Fruit fly (Drosophila melanogaster) whole organism, embryonic: ENCODE data around the gene CG34001.

Experiments
- Asciz ChIP-seq: fragments of 200-800 bp; sonication (Bioruptor generic); optimal IDR thresholded peaks from 2 replicates; lab custom pipeline; 2017; ENCODE audit warnings: missing biosample characterization, mild to moderate bottlenecking, missing genetic modification characterization, missing genetic modification reagents
- Atf6 ChIP-seq: fragments of 200-800 bp; sonication (Bioruptor generic); IDR thresholded peaks from 2 replicates; pipeline ENCODE4 v1.3.6; 2022; ENCODE audit warnings: missing biosample characterization, missing genetic modification characterization
- BtbVII ChIP-seq: fragments of 200-800 bp; sonication (Bioruptor generic); optimal IDR thresholded peaks from 3 replicates; lab custom pipeline; 2017; ENCODE audit warnings: missing biosample characterization, mild to moderate bottlenecking, missing genetic modification characterization
- C15 ChIP-seq: fragments of 200-800 bp; sonication (Bioruptor generic); IDR thresholded peaks from 3 replicates; pipeline ENCODE4 v1.3.6; 2022; ENCODE audit warnings: missing biosample characterization, missing genetic modification characterization
- CG10654 ChIP-seq: fragments of 200-800 bp; sonication (Bioruptor generic); optimal IDR thresholded peaks from 2 replicates; lab custom pipeline; 2016; ENCODE audit warnings: missing biosample characterization, missing genetic modification characterization
- CG11247 ChIP-seq: fragments of 200-800 bp; sonication (Bioruptor generic); IDR thresholded peaks from 2 replicates; pipeline ENCODE4 v1.3.6; 2022; ENCODE audit warnings: missing biosample characterization, missing genetic modification characterization
- CG11696 ChIP-seq: fragments of 200-800 bp; sonication (Bioruptor generic); IDR thresholded peaks from 2 replicates; pipeline ENCODE4 v1.3.6; 2022; ENCODE audit warnings: missing biosample characterization, missing genetic modification characterization
- CG12071 ChIP-seq: fragments of 200-800 bp; sonication (Bioruptor generic); optimal IDR thresholded peaks from 3 replicates; lab custom pipeline; 2018; ENCODE audit warnings: missing biosample characterization, mild to moderate bottlenecking, missing genetic modification characterization
- CG12236 ChIP-seq: fragments of 200-800 bp; sonication (Bioruptor generic); optimal IDR thresholded peaks from 2 replicates; lab custom pipeline; 2016; ENCODE audit warnings: missing biosample characterization, missing genetic modification characterization
- CG1233 ChIP-seq: fragments of 200-800 bp; sonication (Bioruptor generic); optimal IDR thresholded peaks from 4 replicates; lab custom pipeline; 2018; ENCODE audit warnings: missing biosample characterization, mild to moderate bottlenecking, missing genetic modification characterization
- CG13123 ChIP-seq: fragments of 200-800 bp; sonication (Bioruptor generic); optimal IDR thresholded peaks from 2 replicates; lab custom pipeline; 2016; ENCODE audit warnings: missing biosample characterization, missing genetic modification characterization
- CG13287 ChIP-seq: fragments of 200-800 bp; sonication (Bioruptor generic); IDR thresholded peaks from 2 replicates; pipeline ENCODE4 v1.3.6; 2022; ENCODE audit warnings: missing biosample characterization, missing genetic modification characterization; ENCODE audit not compliant: partially characterized antibody
- CG17802 ChIP-seq: fragments of 200-800 bp; sonication (Bioruptor generic); optimal IDR thresholded peaks from 2 replicates; lab custom pipeline; 2018; ENCODE audit warnings: missing biosample characterization, mild to moderate bottlenecking, missing genetic modification characterization, moderate library complexity
- CG32767 ChIP-seq: fragments of 200-800 bp; sonication (Bioruptor generic); IDR thresholded peaks from 2 replicates; pipeline ENCODE4 v1.3.6; 2022; ENCODE audit warnings: missing biosample characterization, missing genetic modification characterization
- CG4730 ChIP-seq: fragments of 200-800 bp; sonication (Bioruptor generic); IDR thresholded peaks from 2 replicates; pipeline ENCODE4 v1.3.6; 2022; ENCODE audit warnings: missing biosample characterization, missing genetic modification characterization
- CG5180 ChIP-seq: fragments of 200-800 bp; sonication (Bioruptor generic); optimal IDR thresholded peaks from 3 replicates; lab custom pipeline; 2017; ENCODE audit warnings: missing biosample characterization, missing genetic modification characterization, mild to moderate bottlenecking, moderate library complexity, missing genetic modification reagents
- CG8924 ChIP-seq: fragments of 200-800 bp; optimal IDR thresholded peaks from 3 replicates; lab custom pipeline; 2019; ENCODE audit warnings: missing biosample characterization, mild to moderate bottlenecking, missing genetic modification characterization, moderate library complexity
- Dip3 ChIP-seq: fragments of 200-800 bp; sonication (Bioruptor generic); optimal IDR thresholded peaks from 3 replicates; lab custom pipeline; 2016; ENCODE audit warnings: missing biosample characterization, missing genetic modification characterization
- Doc3 ChIP-seq: fragments of 200-800 bp; sonication (Bioruptor generic); IDR thresholded peaks from 3 replicates; pipeline ENCODE4 v1.3.6; 2022; ENCODE audit warnings: missing biosample characterization, missing genetic modification characterization; ENCODE audit not compliant: partially characterized antibody
- Dp ChIP-seq: fragments of 200-800 bp; sonication (Bioruptor generic); optimal IDR thresholded peaks from 2 replicates; lab custom pipeline; 2018; ENCODE audit warnings: missing biosample characterization, mild to moderate bottlenecking, missing genetic modification characterization, moderate library complexity
- E2f1 ChIP-seq: fragments of 200-800 bp; sonication (Bioruptor generic); IDR thresholded peaks from 2 replicates; pipeline ENCODE4 v1.3.6; 2022; ENCODE audit warnings: missing biosample characterization, missing genetic modification characterization
- Ets65A ChIP-seq: fragments of 200-800 bp; sonication (Bioruptor generic); peaks from one replicate; lab custom pipeline; 2016; ENCODE audit warnings: missing biosample characterization, missing genetic modification characterization
- Gug ChIP-seq: fragments of 200-800 bp; sonication (Bioruptor generic); IDR thresholded peaks from 4 replicates; pipeline ENCODE4 v1.3.6; 2022; ENCODE audit warnings: missing biosample characterization, missing genetic modification characterization
- Hr51 ChIP-seq, 2 experiments: fragments of 200-800 bp; sonication (Bioruptor generic); optimal IDR thresholded peaks; 2 replicates in 1 of 2; 3 replicates in 1 of 2; lab custom pipeline; 2016 to 2018; ENCODE audit warnings: missing biosample characterization in 2 of 2, missing genetic modification characterization in 2 of 2, mild to moderate bottlenecking in 1 of 2, moderate library complexity in 1 of 2
- Kr ChIP-seq: fragments of 200-800 bp; sonication (Bioruptor generic); optimal IDR thresholded peaks from 2 replicates; lab custom pipeline; 2017; ENCODE audit warnings: missing biosample characterization, mild to moderate bottlenecking, missing genetic modification characterization
- Lhr ChIP-seq: fragments of 200-800 bp; sonication (Bioruptor generic); optimal IDR thresholded peaks from 3 replicates; lab custom pipeline; 2017; ENCODE audit warnings: mild to moderate bottlenecking, missing biosample characterization, missing genetic modification reagents, missing genetic modification characterization
- Myb ChIP-seq: fragments of 200-800 bp; sonication (Bioruptor generic); optimal IDR thresholded peaks from 2 replicates; lab custom pipeline; 2016; ENCODE audit warnings: missing biosample characterization, missing genetic modification characterization
- NC2β ChIP-seq: fragments of 200-800 bp; sonication (Bioruptor generic); optimal IDR thresholded peaks from 2 replicates; lab custom pipeline; 2016; ENCODE audit warnings: missing biosample characterization, missing genetic modification characterization
- Ravus ChIP-seq: fragments of 200-800 bp; sonication (Bioruptor generic); IDR thresholded peaks from 2 replicates; pipeline ENCODE4 v1.3.6; 2022; ENCODE audit warnings: missing biosample characterization, missing genetic modification characterization
- Six4 ChIP-seq: fragments of 200-800 bp; sonication (Bioruptor generic); optimal IDR thresholded peaks from 2 replicates; lab custom pipeline; 2016; ENCODE audit warnings: missing biosample characterization, missing genetic modification characterization
- Sox102F ChIP-seq: fragments of 200-800 bp; sonication (Bioruptor generic); optimal IDR thresholded peaks from 2 replicates; lab custom pipeline; 2018; ENCODE audit warnings: missing biosample characterization, mild to moderate bottlenecking, missing genetic modification characterization, moderate library complexity
- bab2 ChIP-seq: fragments of 200-800 bp; sonication (Bioruptor generic); optimal IDR thresholded peaks from 2 replicates; lab custom pipeline; 2016; ENCODE audit warnings: missing biosample characterization, missing genetic modification characterization
- br ChIP-seq: fragments of >200 bp; optimal IDR thresholded peaks from 2 replicates; lab custom pipeline; 2017
- cato ChIP-seq: fragments of 200-800 bp; sonication (Bioruptor generic); optimal IDR thresholded peaks from 2 replicates; lab custom pipeline; 2016; ENCODE audit warnings: missing biosample characterization, missing genetic modification characterization, borderline replicate concordance
- chif ChIP-seq, 2 experiments: fragments of 200-800 bp; sonication (Bioruptor generic); optimal IDR thresholded peaks; 3 replicates each; lab custom pipeline; 2016; ENCODE audit warnings: missing biosample characterization in 2 of 2, missing genetic modification characterization in 2 of 2
- chn ChIP-seq: fragments of 200-800 bp; sonication (Bioruptor generic); optimal IDR thresholded peaks from 2 replicates; lab custom pipeline; 2016; ENCODE audit warnings: missing biosample characterization, missing genetic modification characterization
- exex ChIP-seq: fragments of 200-800 bp; sonication (Bioruptor generic); optimal IDR thresholded peaks from 4 replicates; lab custom pipeline; 2018; ENCODE audit warnings: missing biosample characterization, mild to moderate bottlenecking, missing genetic modification characterization, moderate library complexity
- gce ChIP-seq: fragments of 200-800 bp; sonication (Bioruptor generic); IDR thresholded peaks from 3 replicates; pipeline ENCODE4 v1.3.6; 2022; ENCODE audit warnings: missing biosample characterization, missing genetic modification characterization
- gem ChIP-seq: fragments of 200-800 bp; sonication (Bioruptor generic); optimal IDR thresholded peaks from 2 replicates; lab custom pipeline; 2019; ENCODE audit warnings: missing biosample characterization, mild to moderate bottlenecking, missing genetic modification characterization, moderate library complexity
- lola ChIP-seq, 3 experiments: fragments of >200 bp in 2 of 3; fragments of 200-800 bp in 1 of 3; sonication (Bioruptor generic) in 1 of 3; optimal IDR thresholded peaks; 2 replicates each; lab custom pipeline; 2017 to 2019; ENCODE audit warnings: missing biosample characterization in 3 of 3, missing genetic modification characterization in 3 of 3, mild to moderate bottlenecking in 1 of 3, moderate library complexity in 1 of 3
- pan ChIP-seq, 4 experiments: fragments of >200 bp in 3 of 4; fragments of 200-800 bp in 1 of 4; sonication (Bioruptor generic) in 1 of 4; optimal IDR thresholded peaks in 3 of 4; IDR thresholded peaks in 1 of 4; 2 replicates each; pipeline versions ENCODE4 v1.3.6 to Lab custom; 2017 to 2022; ENCODE audit warnings: missing biosample characterization in 2 of 4, missing genetic modification characterization in 2 of 4, mixed read lengths in 1 of 4
- pb ChIP-seq: fragments of 200-800 bp; sonication (Bioruptor generic); optimal IDR thresholded peaks from 3 replicates; lab custom pipeline; 2016; ENCODE audit warnings: missing biosample characterization, missing genetic modification characterization
- pita ChIP-seq: fragments of 200-800 bp; sonication (Bioruptor generic); optimal IDR thresholded peaks from 2 replicates; lab custom pipeline; 2017; ENCODE audit warnings: missing biosample characterization, mild to moderate bottlenecking, missing genetic modification characterization
- sim ChIP-seq: fragments of 200-800 bp; sonication (Bioruptor generic); IDR thresholded peaks from 2 replicates; pipeline ENCODE4 v1.3.6; 2022; ENCODE audit warnings: missing biosample characterization, missing genetic modification characterization
- sisA ChIP-seq: fragments of 200-800 bp; sonication (Bioruptor generic); IDR thresholded peaks from 2 replicates; pipeline ENCODE4 v1.3.6; 2022; ENCODE audit warnings: missing biosample characterization, missing genetic modification characterization
- tll ChIP-seq, 2 experiments: fragments of 200-800 bp in 1 of 2; fragments of >200 bp in 1 of 2; sonication (Bioruptor generic) in 1 of 2; optimal IDR thresholded peaks; 2 replicates each; lab custom pipeline; 2017 to 2019; ENCODE audit warnings: missing biosample characterization in 2 of 2, missing genetic modification characterization in 2 of 2, mild to moderate bottlenecking in 1 of 2, moderate library complexity in 1 of 2
- trem ChIP-seq: fragments of 200-800 bp; optimal IDR thresholded peaks from 3 replicates; lab custom pipeline; 2019; ENCODE audit warnings: missing biosample characterization, mild to moderate bottlenecking, missing genetic modification characterization, moderate library complexity
- twi ChIP-seq: fragments of 200-800 bp; optimal IDR thresholded peaks from 2 replicates; lab custom pipeline; 2019; ENCODE audit warnings: missing biosample characterization, mild to moderate bottlenecking, missing genetic modification characterization, moderate library complexity
- z ChIP-seq: fragments of 200-800 bp; sonication (Bioruptor generic); IDR thresholded peaks from 3 replicates; pipeline ENCODE4 v1.3.6; 2022; ENCODE audit warnings: missing biosample characterization, missing genetic modification characterization

CG34001 gene

dm6 chr3L:10682725-10683367 lies 52.0 kb downstream of the CG34001 start (continued):
- TF ChIP-seq tll (GFP tag; optimal IDR thresholded peaks at IDR 0.05; lab: Kevin White, UChicago) (peak in 1 of 2 experiments; percentile 17), Gug (GFP tag; lab: Robert Waterston, UW) (peak; percentile 96), Ets65A (GFP tag; lab: Kevin White, UChicago) (peak; percentile 94), CG4730 (GFP tag; lab: Robert Waterston, UW) (peak; percentile 94), CG13123 (GFP tag; lab: Kevin White, UChicago) (peak; percentile 88), Atf6 (peak; percentile 99), pan (optimal IDR thresholded peaks at IDR 0.05; lab: Kevin White, UChicago) (no peak), pan (GFP tag; optimal IDR thresholded peaks at IDR 0.05 in 1 of 2, IDR thresholded peaks at IDR 0.05 in 1 of 2) (peak in 1 of 2 experiments; percentile 96), Myb (peak; percentile 50), pita (GFP tag; lab: Kevin White, UChicago) (no peak), Sox102F (GFP tag; lab: Kevin White, UChicago) (peak; percentile 98), CG11247 (GFP tag; lab: Robert Waterston, UW) (peak; percentile 94), Ravus (peak; percentile 90), C15 (GFP tag; lab: Robert Waterston, UW) (peak; percentile 94), br (lab: Kevin White, UChicago) (no peak), BtbVII (GFP tag; lab: Kevin White, UChicago) (peak; percentile 99), CG32767 (peak; percentile 98), Lhr (GFP tag; lab: Kevin White, UChicago) (peak; percentile 93), CG5180 (GFP tag; lab: Kevin White, UChicago) (peak; percentile 94), E2f1 (GFP tag; lab: Robert Waterston, UW) (peak; percentile 96), twi (peak; percentile 95), sim (peak; percentile 86), sisA (GFP tag; lab: Robert Waterston, UW) (peak; percentile 98), Dip3 (GFP tag; lab: Kevin White, UChicago) (peak; percentile 85), chn (peak; percentile 92), Six4 (GFP tag; lab: Kevin White, UChicago) (peak; percentile 97), pb (GFP tag; lab: Kevin White, UChicago) (peak; percentile 66), Kr (GFP tag; lab: Kevin White, UChicago) (peak; percentile 67), Dp (GFP tag; lab: Kevin White, UChicago) (peak; percentile 17), trem (tag; lab: Kevin White, UChicago) (peak; percentile 92), bab2 (GFP tag; lab: Kevin White, UChicago) (peak; percentile 62), chif (GFP tag; optimal IDR thresholded peaks at IDR 0.05; lab: Kevin White, UChicago) (peak; percentile 82 to 88), Doc3 (GFP tag; lab: Robert Waterston, UW) (0 out of 3 replicates have a peak, but pooled peaks have one; percentile 10), CG11696 (GFP tag; lab: Robert Waterston, UW) (peak; percentile 80), Asciz (peak; percentile 99), CG17802 (tag; lab: Kevin White, UChicago) (peak; percentile 76), gem (peak; percentile 99), CG12236 (GFP tag; lab: Kevin White, UChicago) (no peak), gce (GFP tag; lab: Robert Waterston, UW) (peak; percentile 89), cato (GFP tag; lab: Kevin White, UChicago) (peak; percentile 97), CG12071 (GFP tag; lab: Kevin White, UChicago) (peak; percentile 91), CG10654 (GFP tag; lab: Kevin White, UChicago) (peak; percentile 96), CG13287 (GFP tag; lab: Robert Waterston, UW) (peak; percentile 35; the same call in 1 of the 2 replicates), z (GFP tag; lab: Robert Waterston, UW) (no peak), NC2β (peak; percentile 61), CG8924 (tag; lab: Kevin White, UChicago) (peak; percentile 99), lola (GFP tag; optimal IDR thresholded peaks at IDR 0.05; lab: Kevin White, UChicago) (peak in 1 of 3 experiments; percentile 98), CG1233 (GFP tag; lab: Kevin White, UChicago) (peak; percentile 98), exex (peak; percentile 91), Hr51 (GFP tag; optimal IDR thresholded peaks at IDR 0.05; lab: Kevin White, UChicago) (peak; percentile 92 to 99)
